Fruit fly (Drosophila melanogaster) whole organism, embryonic: ENCODE data around the gene CG15916.

Source experiments
- Ada2b ChIP-seq: fragments of 200-800 bp; sonication (Bioruptor generic); IDR thresholded peaks from 2 replicates; pipeline ENCODE4 v1.3.6; 2022; ENCODE audit warnings: missing biosample characterization, missing genetic modification characterization
- CG10979 ChIP-seq: fragments of 200-800 bp; sonication (Bioruptor generic); optimal IDR thresholded peaks from 2 replicates; lab custom pipeline; 2018; ENCODE audit warnings: missing biosample characterization, mild to moderate bottlenecking, missing genetic modification characterization, moderate library complexity
- CG12155 ChIP-seq: fragments of 200-800 bp; sonication (Bioruptor generic); optimal IDR thresholded peaks from 3 replicates; lab custom pipeline; 2016; ENCODE audit warnings: missing biosample characterization, missing genetic modification characterization
- CG14860 ChIP-seq: fragments of 200-800 bp; sonication (Bioruptor generic); IDR thresholded peaks from 3 replicates; pipeline ENCODE4 v1.3.6; 2022; ENCODE audit warnings: missing biosample characterization, missing genetic modification characterization; ENCODE audit not compliant: partially characterized antibody
- CG15479 ChIP-seq: fragments of 200-800 bp; sonication (Bioruptor generic); optimal IDR thresholded peaks from 3 replicates; lab custom pipeline; 2019; ENCODE audit warnings: missing biosample characterization, mild to moderate bottlenecking, missing genetic modification characterization, moderate library complexity
- CG17829 ChIP-seq: fragments of 200-800 bp; optimal IDR thresholded peaks from 2 replicates; lab custom pipeline; 2019; ENCODE audit warnings: missing biosample characterization, mild to moderate bottlenecking, missing genetic modification characterization, moderate library complexity
- CG2202 ChIP-seq: fragments of 200-800 bp; sonication (Bioruptor generic); optimal IDR thresholded peaks from 2 replicates; lab custom pipeline; 2018; ENCODE audit warnings: missing biosample characterization, mild to moderate bottlenecking, missing genetic modification characterization
- CG31388 ChIP-seq: fragments of 200-800 bp; sonication (Bioruptor generic); optimal IDR thresholded peaks from 2 replicates; lab custom pipeline; 2016; ENCODE audit warnings: missing biosample characterization, missing genetic modification characterization
- CG34376 ChIP-seq: fragments of 200-800 bp; sonication (Bioruptor generic); optimal IDR thresholded peaks from 2 replicates; lab custom pipeline; 2018; ENCODE audit warnings: missing biosample characterization, mild to moderate bottlenecking, missing genetic modification characterization
- CG3838 ChIP-seq: fragments of 200-800 bp; sonication (Bioruptor generic); optimal IDR thresholded peaks from 3 replicates; lab custom pipeline; 2016; ENCODE audit warnings: missing biosample characterization, missing genetic modification characterization
- CG3995 ChIP-seq: fragments of 200-800 bp; sonication (Bioruptor generic); optimal IDR thresholded peaks from 3 replicates; lab custom pipeline; 2016; ENCODE audit warnings: missing biosample characterization, missing genetic modification characterization
- CG4820 ChIP-seq: fragments of 200-800 bp; sonication (Bioruptor generic); optimal IDR thresholded peaks from 3 replicates; lab custom pipeline; 2016; ENCODE audit warnings: missing biosample characterization, missing genetic modification characterization
- CG6272 ChIP-seq: fragments of 200-800 bp; sonication (Bioruptor generic); IDR thresholded peaks from 2 replicates; pipeline ENCODE4 v1.3.6; 2022; ENCODE audit warnings: missing biosample characterization, missing genetic modification characterization
- CG6791 ChIP-seq: fragments of 200-800 bp; sonication (Bioruptor generic); IDR thresholded peaks from 3 replicates; pipeline ENCODE4 v1.3.6; 2022; ENCODE audit warnings: missing biosample characterization, missing genetic modification characterization; ENCODE audit not compliant: partially characterized antibody
- CG7271 ChIP-seq: fragments of 200-800 bp; sonication (Bioruptor generic); optimal IDR thresholded peaks from 2 replicates; lab custom pipeline; 2018; ENCODE audit warnings: missing biosample characterization, mild to moderate bottlenecking, missing genetic modification characterization, moderate library complexity
- CG7357 ChIP-seq: fragments of 200-800 bp; sonication (Bioruptor generic); IDR thresholded peaks from 3 replicates; pipeline ENCODE4 v1.3.6; 2022; ENCODE audit warnings: missing biosample characterization, missing genetic modification characterization
- CG8281 ChIP-seq: fragments of 200-800 bp; sonication (Bioruptor generic); optimal IDR thresholded peaks from 2 replicates; lab custom pipeline; 2018; ENCODE audit warnings: missing biosample characterization, mild to moderate bottlenecking, missing genetic modification characterization, moderate library complexity
- Fer2 ChIP-seq: fragments of 200-800 bp; sonication (Bioruptor generic); optimal IDR thresholded peaks from 2 replicates; lab custom pipeline; 2018; ENCODE audit warnings: missing biosample characterization, mild to moderate bottlenecking, missing genetic modification characterization, moderate library complexity
- HLH4C ChIP-seq: fragments of 200-800 bp; sonication (Bioruptor generic); IDR thresholded peaks from 3 replicates; pipeline ENCODE4 v1.3.6; 2022; ENCODE audit warnings: missing biosample characterization, missing genetic modification characterization; ENCODE audit not compliant: partially characterized antibody
- Hey ChIP-seq: fragments of 200-800 bp; sonication (Bioruptor generic); optimal IDR thresholded peaks from 3 replicates; lab custom pipeline; 2018; ENCODE audit warnings: missing biosample characterization, mild to moderate bottlenecking, missing genetic modification characterization
- Hr51 ChIP-seq, 2 experiments: fragments of 200-800 bp; sonication (Bioruptor generic); optimal IDR thresholded peaks; 2 replicates in 1 of 2; 3 replicates in 1 of 2; lab custom pipeline; 2016 to 2018; ENCODE audit warnings: missing biosample characterization in 2 of 2, missing genetic modification characterization in 2 of 2, mild to moderate bottlenecking in 1 of 2, moderate library complexity in 1 of 2
- NC2β ChIP-seq: fragments of 200-800 bp; sonication (Bioruptor generic); optimal IDR thresholded peaks from 2 replicates; lab custom pipeline; 2016; ENCODE audit warnings: missing biosample characterization, missing genetic modification characterization
- Pdp1 ChIP-seq, 2 experiments: fragments of 200-800 bp; sonication (Bioruptor generic); optimal IDR thresholded peaks; 3 replicates each; lab custom pipeline; 2016; ENCODE audit warnings: missing biosample characterization in 2 of 2, missing genetic modification characterization in 2 of 2, mild to moderate bottlenecking in 1 of 2, moderate library complexity in 1 of 2
- Sox102F ChIP-seq: fragments of 200-800 bp; sonication (Bioruptor generic); optimal IDR thresholded peaks from 2 replicates; lab custom pipeline; 2018; ENCODE audit warnings: missing biosample characterization, mild to moderate bottlenecking, missing genetic modification characterization, moderate library complexity
- Trl ChIP-seq, 3 experiments: fragments of >200 bp in 2 of 3; fragments of 200-800 bp in 1 of 3; sonication (Bioruptor generic) in 1 of 3; optimal IDR thresholded peaks; 2 replicates in 1 of 3; 3 replicates in 2 of 3; lab custom pipeline; 2016 to 2017; ENCODE audit warnings: missing biosample characterization in 1 of 3, missing genetic modification characterization in 1 of 3
- bbx ChIP-seq: fragments of 200-800 bp; sonication (Bioruptor generic); IDR thresholded peaks from 2 replicates; pipeline ENCODE4 v1.3.6; 2022; ENCODE audit warnings: missing biosample characterization, missing genetic modification characterization; ENCODE audit not compliant: partially characterized antibody
- bsh ChIP-seq, 2 experiments: fragments of 200-800 bp; sonication (Bioruptor generic); optimal IDR thresholded peaks; 2 replicates each; lab custom pipeline; 2017 to 2018; ENCODE audit warnings: mild to moderate bottlenecking in 2 of 2, missing biosample characterization in 2 of 2, missing genetic modification characterization in 2 of 2, moderate library complexity in 1 of 2
- caup ChIP-seq: fragments of 200-800 bp; sonication (Bioruptor generic); optimal IDR thresholded peaks from 3 replicates; lab custom pipeline; 2017; ENCODE audit warnings: missing biosample characterization, mild to moderate bottlenecking, missing genetic modification characterization, moderate library complexity; ENCODE audit not compliant: severe bottlenecking
- crc ChIP-seq: fragments of 200-800 bp; sonication (Bioruptor generic); optimal IDR thresholded peaks from 2 replicates; lab custom pipeline; 2016; ENCODE audit warnings: missing biosample characterization, missing genetic modification characterization
- crol ChIP-seq: fragments of 200-800 bp; sonication (Bioruptor generic); IDR thresholded peaks from 2 replicates; pipeline ENCODE4 v1.3.6; 2022; ENCODE audit warnings: missing biosample characterization, missing genetic modification characterization
- fd64A ChIP-seq: fragments of 200-800 bp; sonication (Bioruptor generic); optimal IDR thresholded peaks from 3 replicates; lab custom pipeline; 2018; ENCODE audit warnings: missing biosample characterization, mild to moderate bottlenecking, missing genetic modification characterization
- hbn ChIP-seq: fragments of 200-800 bp; sonication (Bioruptor generic); IDR thresholded peaks from 2 replicates; pipeline ENCODE4 v1.3.6; 2022; ENCODE audit warnings: missing biosample characterization, missing genetic modification characterization; ENCODE audit not compliant: partially characterized antibody
- ind ChIP-seq: fragments of 200-800 bp; sonication (Bioruptor generic); optimal IDR thresholded peaks from 3 replicates; lab custom pipeline; 2016; ENCODE audit warnings: missing biosample characterization, missing genetic modification characterization
- knrl ChIP-seq: fragments of 200-800 bp; sonication (Bioruptor generic); IDR thresholded peaks from 3 replicates; pipeline ENCODE4 v1.3.6; 2022; ENCODE audit warnings: missing biosample characterization, missing genetic modification characterization; ENCODE audit not compliant: partially characterized antibody
- lilli ChIP-seq: fragments of 200-800 bp; sonication (Bioruptor generic); optimal IDR thresholded peaks from 3 replicates; lab custom pipeline; 2016; ENCODE audit warnings: missing biosample characterization, missing genetic modification characterization
- lola ChIP-seq, 3 experiments: fragments of >200 bp in 2 of 3; fragments of 200-800 bp in 1 of 3; sonication (Bioruptor generic) in 1 of 3; optimal IDR thresholded peaks; 2 replicates each; lab custom pipeline; 2017 to 2019; ENCODE audit warnings: missing biosample characterization in 3 of 3, missing genetic modification characterization in 3 of 3, mild to moderate bottlenecking in 1 of 3, moderate library complexity in 1 of 3
- nerfin-2 ChIP-seq: fragments of 200-800 bp; sonication (Bioruptor generic); IDR thresholded peaks from 2 replicates; pipeline ENCODE4 v1.3.6; 2022; ENCODE audit warnings: missing biosample characterization, missing genetic modification characterization; ENCODE audit not compliant: partially characterized antibody
- org-1 ChIP-seq: fragments of 200-800 bp; sonication (Bioruptor generic); optimal IDR thresholded peaks from 2 replicates; lab custom pipeline; 2017; ENCODE audit warnings: missing biosample characterization, missing genetic modification characterization
- otp ChIP-seq: fragments of 200-800 bp; sonication (Bioruptor generic); IDR thresholded peaks from 3 replicates; pipeline ENCODE4, ENCODE4 v1.3.6; 2022; ENCODE audit warnings: missing biosample characterization, missing genetic modification characterization
- repo ChIP-seq: fragments of 200-800 bp; sonication (Bioruptor generic); optimal IDR thresholded peaks from 2 replicates; lab custom pipeline; 2016; ENCODE audit warnings: missing biosample characterization, missing genetic modification characterization
- seq ChIP-seq: fragments of 200-800 bp; sonication (Bioruptor generic); IDR thresholded peaks from 2 replicates; pipeline ENCODE4 v1.3.6; 2022; ENCODE audit warnings: missing biosample characterization, missing genetic modification characterization
- sim ChIP-seq: fragments of 200-800 bp; sonication (Bioruptor generic); IDR thresholded peaks from 2 replicates; pipeline ENCODE4 v1.3.6; 2022; ENCODE audit warnings: missing biosample characterization, missing genetic modification characterization
- trem ChIP-seq: fragments of 200-800 bp; optimal IDR thresholded peaks from 3 replicates; lab custom pipeline; 2019; ENCODE audit warnings: missing biosample characterization, mild to moderate bottlenecking, missing genetic modification characterization, moderate library complexity
- yki ChIP-seq: fragments of >200 bp; optimal IDR thresholded peaks from 3 replicates; lab custom pipeline; 2018

CG15916 gene

DNA sequence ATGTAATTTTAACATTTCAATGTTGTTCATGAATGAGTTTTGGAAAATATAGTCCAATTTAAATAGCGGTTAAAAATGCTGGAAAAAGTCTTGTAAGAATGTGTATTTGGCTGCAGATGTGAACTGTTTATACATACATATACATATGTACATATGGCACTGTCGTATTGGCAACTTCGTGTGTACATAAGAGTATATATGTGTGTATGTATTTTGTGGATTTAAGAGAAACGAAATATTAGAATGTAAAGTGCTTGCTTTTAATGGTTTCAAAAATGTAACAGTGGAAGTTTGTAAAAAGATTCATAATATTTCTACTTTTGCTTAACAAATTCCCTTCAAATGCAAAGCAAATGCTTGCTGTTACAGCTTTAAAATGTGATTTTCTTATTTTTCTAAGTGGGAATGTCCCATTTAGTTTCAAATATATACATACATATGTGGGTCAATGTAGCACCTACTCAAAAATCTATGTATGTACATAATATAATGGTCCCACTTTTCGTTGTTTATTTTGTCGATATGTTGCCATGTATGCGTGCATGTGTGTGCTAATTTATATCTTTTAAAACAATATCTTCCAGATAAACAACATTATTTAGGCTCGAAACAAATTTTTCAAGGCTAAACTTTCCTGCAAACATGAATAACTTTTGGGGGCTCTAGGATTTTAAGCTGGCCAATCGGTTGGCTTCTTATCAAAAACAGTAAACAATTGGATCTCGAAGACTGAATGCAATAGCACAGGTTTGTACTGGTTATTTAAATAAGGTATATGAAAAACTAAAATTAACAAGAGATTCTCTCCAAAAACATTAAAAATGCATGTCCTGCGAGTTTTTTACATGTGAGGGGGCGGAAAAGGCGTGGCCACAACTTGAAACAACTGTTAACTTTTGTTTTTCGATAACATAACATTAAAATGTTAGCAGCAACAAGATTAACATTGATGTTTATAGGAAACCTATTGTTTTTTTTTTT, 19.3 kb upstream of the CG15916 start (continued):
- no peak for TF ChIP-seq CG31388 (GFP tag; lab: Kevin White, UChicago)
- TF ChIP-seq CG34376 (GFP tag; lab: Kevin White, UChicago), result peak; percentile 92
- no peak for TF ChIP-seq Hey (tag; lab: Kevin White, UChicago)
- TF ChIP-seq crc (GFP tag; lab: Kevin White, UChicago), result no peak
- peak; percentile 28 for TF ChIP-seq NC2β (GFP tag; lab: Kevin White, UChicago)
- peak in 1 of 2 experiments; percentile 53 for TF ChIP-seq bsh (GFP tag; optimal IDR thresholded peaks at IDR 0.05; lab: Kevin White, UChicago)
- TF ChIP-seq CG4820, result no peak
- TF ChIP-seq CG12155 (GFP tag; lab: Kevin White, UChicago), result peak; percentile 10
- TF ChIP-seq crol, result no peak
- peak; percentile 57 for TF ChIP-seq Fer2 (tag; lab: Kevin White, UChicago)
- peak; percentile 62 for TF ChIP-seq org-1 (GFP tag; lab: Kevin White, UChicago)
- no peak for TF ChIP-seq Sox102F (GFP tag; lab: Kevin White, UChicago)
- TF ChIP-seq knrl (GFP tag; lab: Robert Waterston, UW), result no peak
- peak in 1 of 2 experiments; percentile 49 for TF ChIP-seq Hr51 (GFP tag; optimal IDR thresholded peaks at IDR 0.05; lab: Kevin White, UChicago)
- peak; percentile 51 for TF ChIP-seq repo (GFP tag; lab: Kevin White, UChicago)
- no peak for TF ChIP-seq CG15479
- peak; percentile 77 for TF ChIP-seq CG7357 (GFP tag; lab: Robert Waterston, UW)
- TF ChIP-seq CG7271 (tag; lab: Kevin White, UChicago), result no peak
- peak; percentile 63 for TF ChIP-seq fd64A
- TF ChIP-seq yki, result no peak
- TF ChIP-seq CG3838, result peak; percentile 34
- TF ChIP-seq caup, result peak; percentile 90
- no peak for TF ChIP-seq CG14860 (GFP tag; lab: Robert Waterston, UW)
- no peak for TF ChIP-seq Trl (optimal IDR thresholded peaks at IDR 0.05; lab: Kevin White, UChicago)
- TF ChIP-seq Trl (GFP tag; optimal IDR thresholded peaks at IDR 0.05; lab: Kevin White, UChicago), result peak; percentile 50
- peak; percentile 69; the same call in 1 of the 2 replicates for TF ChIP-seq seq
- peak; percentile 53 for TF ChIP-seq CG2202 (tag; lab: Kevin White, UChicago)
- TF ChIP-seq ind (GFP tag; lab: Kevin White, UChicago), result no peak
- TF ChIP-seq sim (GFP tag; lab: Robert Waterston, UW), result no peak
- TF ChIP-seq HLH4C (GFP tag; lab: Robert Waterston, UW), result no peak
- no peak for TF ChIP-seq lola (GFP tag; optimal IDR thresholded peaks at IDR 0.05; lab: Kevin White, UChicago)
- no peak for TF ChIP-seq CG6272 (GFP tag; lab: Robert Waterston, UW)
- TF ChIP-seq CG10979, result no peak
- no peak for TF ChIP-seq bbx (GFP tag; lab: Robert Waterston, UW)
- TF ChIP-seq otp (GFP tag; lab: Robert Waterston, UW), result 0 out of 3 replicates have a peak, but pooled peaks have one; percentile 51
- no peak for TF ChIP-seq CG8281
- no peak for TF ChIP-seq lilli
- no peak for TF ChIP-seq nerfin-2 (GFP tag; lab: Robert Waterston, UW)
- peak; percentile 23; the same call in 1 of the 2 replicates for TF ChIP-seq Ada2b (GFP tag; lab: Robert Waterston, UW)
- TF ChIP-seq CG17829 (tag; lab: Kevin White, UChicago), result no peak
- TF ChIP-seq Pdp1 (GFP tag; optimal IDR thresholded peaks at IDR 0.05; lab: Kevin White, UChicago), result peak in 1 of 2 experiments; percentile 23
- no peak for TF ChIP-seq trem
- TF ChIP-seq CG6791 (GFP tag; lab: Robert Waterston, UW), result no peak
- TF ChIP-seq hbn (GFP tag; lab: Robert Waterston, UW), result no peak
- TF ChIP-seq CG3995 (GFP tag; lab: Kevin White, UChicago), result no peak
- TF ChIP-seq, all 482 proteins: peak for 170
